Worm (Caenorhabditis elegans) whole organism, mixed stage, embryonic: ENCODE measurements around the gene F49F1.10.

Experiments
- M03D4.4 ChIP-seq: sonication (generic microtip); optimal IDR thresholded peaks from 2 replicates; lab custom pipeline; 2017; ENCODE audit warnings: mild to moderate bottlenecking, missing genetic modification characterization, missing compliant biosample characterization
- blmp-1 ChIP-seq: fragments of 150-350 bp; optimal IDR thresholded peaks from 2 replicates; lab custom pipeline; 2014; ENCODE audit warnings: missing biosample characterization, missing genetic modification characterization
- elt-3 ChIP-seq: fragments of 150-350 bp; optimal IDR thresholded peaks from 2 replicates; lab custom pipeline; 2014; ENCODE audit warnings: missing biosample characterization, missing genetic modification characterization
- lin-13 ChIP-seq: fragments of 150-350 bp; optimal IDR thresholded peaks from 2 replicates; lab custom pipeline; 2014; ENCODE audit warnings: missing biosample characterization, missing genetic modification characterization
- lin-32 ChIP-seq: fragments of 200-800 bp; sonication (Bioruptor generic); optimal IDR thresholded peaks from 2 replicates; lab custom pipeline; 2018; ENCODE audit warnings: mild to moderate bottlenecking, missing genetic modification characterization, missing compliant biosample characterization
- mab-5 ChIP-seq: fragments of 150-350 bp; optimal IDR thresholded peaks from 2 replicates; lab custom pipeline; 2014; ENCODE audit warnings: missing biosample characterization, missing genetic modification characterization
- nhr-12 ChIP-seq: fragments of 150-350 bp; optimal IDR thresholded peaks from 2 replicates; lab custom pipeline; 2014; ENCODE audit warnings: missing biosample characterization, missing genetic modification characterization
- nhr-237 ChIP-seq: fragments of 150-350 bp; optimal IDR thresholded peaks from 2 replicates; lab custom pipeline; 2014; ENCODE audit warnings: missing biosample characterization, missing genetic modification characterization
- nhr-28 ChIP-seq: fragments of 150-350 bp; optimal IDR thresholded peaks from 2 replicates; lab custom pipeline; 2014; ENCODE audit warnings: missing biosample characterization, missing genetic modification characterization
- pha-4 ChIP-seq: fragments of 150-350 bp; optimal IDR thresholded peaks from 2 replicates; lab custom pipeline; 2018; ENCODE audit warnings: missing biosample characterization, missing genetic modification reagents, missing genetic modification characterization
- ztf-11 ChIP-seq: fragments of 150-350 bp; optimal IDR thresholded peaks from 2 replicates; lab custom pipeline; 2014; ENCODE audit warnings: missing biosample characterization, missing genetic modification characterization

DNA sequence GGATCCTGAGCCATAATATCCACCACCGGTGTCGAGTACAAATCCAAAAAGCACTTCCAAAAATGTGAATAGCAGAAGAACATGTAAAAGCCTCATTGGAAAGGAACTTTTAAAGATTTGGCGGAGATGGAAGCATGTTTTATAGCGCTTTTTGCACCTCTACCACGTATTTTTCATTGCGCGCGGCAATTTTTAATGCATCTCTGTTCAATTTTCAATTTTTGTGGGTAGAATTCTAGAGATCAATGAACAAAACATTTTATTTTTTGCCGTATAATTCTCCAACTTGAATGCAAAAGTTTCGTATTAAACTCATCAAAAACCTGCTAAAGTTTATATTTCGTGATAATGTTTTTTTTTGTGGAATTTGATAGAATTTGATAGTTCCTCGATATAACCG is 1.4 kb downstream of the F49F1.10 start, which contains the start of gene F49F1.9:
- TF ChIP-seq lin-13 (tag; lab: Kevin White, UChicago) (no peak), blmp-1 (tag; lab: Kevin White, UChicago) (no peak), lin-32 (no peak), mab-5 (tag; lab: Kevin White, UChicago) (no peak), nhr-237 (tag; lab: Kevin White, UChicago) (no peak), nhr-28 (no peak), M03D4.4 (tag; lab: Kevin White, UChicago) (no peak), pha-4 (tag; lab: Kevin White, UChicago) (no peak), ztf-11 (tag; lab: Kevin White, UChicago) (no peak), nhr-12 (tag; lab: Kevin White, UChicago) (no peak), elt-3 (tag; lab: Kevin White, UChicago) (no peak)
